Worm (Caenorhabditis elegans) whole organism, L1 larva: ENCODE measurements around the gene dat-1.

Experiments
- C16A3.4 ChIP-seq: fragments of 150-350 bp; optimal IDR thresholded peaks from 2 replicates; lab custom pipeline; 2014; ENCODE audit warnings: missing biosample characterization, missing genetic modification characterization
- C34B4.2 ChIP-seq: sonication (generic microtip); optimal IDR thresholded peaks from 2 replicates; lab custom pipeline; 2017; ENCODE audit warnings: mild to moderate bottlenecking, missing genetic modification characterization, missing compliant biosample characterization
- F16B12.6 ChIP-seq: fragments of 150-350 bp; optimal IDR thresholded peaks from 2 replicates; lab custom pipeline; 2014; ENCODE audit warnings: missing biosample characterization, missing genetic modification characterization
- aly-2 ChIP-seq: fragments of 150-350 bp; optimal IDR thresholded peaks from 2 replicates; lab custom pipeline; 2014; ENCODE audit warnings: missing biosample characterization, missing genetic modification characterization
- ama-1 ChIP-seq: fragments of 150-350 bp; optimal IDR thresholded peaks from 2 replicates; lab custom pipeline; 2014
- blmp-1 ChIP-seq: fragments of 150-350 bp; optimal IDR thresholded peaks from 2 replicates; lab custom pipeline; 2014; ENCODE audit warnings: missing biosample characterization, missing genetic modification characterization
- ceh-63 ChIP-seq: fragments of 200-800 bp; sonication (Bioruptor generic); optimal IDR thresholded peaks from 2 replicates; lab custom pipeline; 2018; ENCODE audit warnings: mild to moderate bottlenecking, missing genetic modification characterization, missing compliant biosample characterization
- ceh-8 ChIP-seq: fragments of 200-800 bp; sonication (Bioruptor generic); optimal IDR thresholded peaks from 2 replicates; lab custom pipeline; 2018; ENCODE audit warnings: mild to moderate bottlenecking, missing genetic modification characterization, moderate library complexity, missing compliant biosample characterization
- ceh-82 ChIP-seq, 3 experiments: fragments of 150-350 bp in 1 of 3; sonication (generic microtip) in 2 of 3; optimal IDR thresholded peaks; 2 replicates each; lab custom pipeline; 2014 to 2017; ENCODE audit warnings: missing biosample characterization in 3 of 3, missing genetic modification characterization in 3 of 3
- dsc-1 ChIP-seq: sonication (generic microtip); optimal IDR thresholded peaks from 2 replicates; lab custom pipeline; 2016; ENCODE audit warnings: mild to moderate bottlenecking, missing genetic modification characterization, missing compliant biosample characterization
- efl-1 ChIP-seq, 4 experiments: fragments of 150-350 bp; optimal IDR thresholded peaks in 3 of 4; peaks in 1 of 4; 1 replicate in 1 of 4; 2 replicates in 3 of 4; lab custom pipeline; 2014; ENCODE audit warnings: missing biosample characterization in 2 of 4, missing genetic modification characterization in 2 of 4, missing genetic modification reagents in 2 of 4
- ets-5 ChIP-seq: fragments of 200-800 bp; sonication (Bioruptor generic); IDR thresholded peaks from 2 replicates; pipeline ENCODE4 v1.3.6; 2022; ENCODE audit warnings: missing genetic modification characterization, missing compliant biosample characterization
- fkh-8 ChIP-seq: sonication (generic microtip); optimal IDR thresholded peaks from 2 replicates; lab custom pipeline; 2016; ENCODE audit warnings: mild to moderate bottlenecking, missing genetic modification characterization, missing compliant biosample characterization
- fos-1 ChIP-seq: fragments of 150-350 bp; optimal IDR thresholded peaks from 2 replicates; lab custom pipeline; 2014; ENCODE audit warnings: missing biosample characterization, missing genetic modification characterization
- hlh-17 ChIP-seq: fragments of 200-800 bp; sonication (Bioruptor generic); optimal IDR thresholded peaks from 2 replicates; lab custom pipeline; 2018; ENCODE audit warnings: missing genetic modification characterization, mild to moderate bottlenecking, missing compliant biosample characterization, moderate library complexity, borderline replicate concordance
- irx-1 ChIP-seq: sonication (generic microtip); optimal IDR thresholded peaks from 2 replicates; lab custom pipeline; 2016; ENCODE audit warnings: missing genetic modification characterization, missing compliant biosample characterization
- isw-1 ChIP-seq: fragments of 200-800 bp; sonication (Bioruptor generic); IDR thresholded peaks from 2 replicates; pipeline ENCODE4 v1.3.6; 2022; ENCODE audit warnings: missing genetic modification characterization, missing compliant biosample characterization
- jun-1 ChIP-seq: fragments of 150-350 bp; optimal IDR thresholded peaks from 2 replicates; lab custom pipeline; 2014; ENCODE audit warnings: missing biosample characterization, missing genetic modification reagents, missing genetic modification characterization
- lin-15B ChIP-seq: fragments of 150-350 bp; sonication (generic microtip); optimal IDR thresholded peaks from 3 replicates; lab custom pipeline; 2014; ENCODE audit warnings: missing biosample characterization, missing genetic modification characterization
- lin-39 ChIP-seq: fragments of 150-350 bp; optimal IDR thresholded peaks from 2 replicates; lab custom pipeline; 2014; ENCODE audit warnings: missing biosample characterization, missing genetic modification reagents, missing genetic modification characterization
- lir-3 ChIP-seq: sonication (generic microtip); optimal IDR thresholded peaks from 2 replicates; lab custom pipeline; 2016; ENCODE audit warnings: mild to moderate bottlenecking, missing genetic modification characterization, moderate library complexity, missing compliant biosample characterization; ENCODE audit not compliant: poor library complexity
- mef-2 ChIP-seq: fragments of 150-350 bp; optimal IDR thresholded peaks from 2 replicates; lab custom pipeline; 2014; ENCODE audit warnings: missing biosample characterization, missing genetic modification characterization
- nhr-11 ChIP-seq: fragments of 150-350 bp; optimal IDR thresholded peaks from 2 replicates; lab custom pipeline; 2014; ENCODE audit warnings: missing biosample characterization, missing genetic modification characterization
- nhr-20 ChIP-seq: sonication (generic microtip); optimal IDR thresholded peaks from 2 replicates; lab custom pipeline; 2016; ENCODE audit warnings: mild to moderate bottlenecking, missing genetic modification characterization, missing compliant biosample characterization
- nhr-237 ChIP-seq: fragments of 150-350 bp; optimal IDR thresholded peaks from 2 replicates; lab custom pipeline; 2014; ENCODE audit warnings: missing biosample characterization, missing genetic modification characterization
- nhr-28 ChIP-seq: fragments of 150-350 bp; optimal IDR thresholded peaks from 2 replicates; lab custom pipeline; 2014; ENCODE audit warnings: missing biosample characterization, missing genetic modification characterization
- nhr-71 ChIP-seq: sonication (generic microtip); optimal IDR thresholded peaks from 2 replicates; lab custom pipeline; 2016; ENCODE audit warnings: mild to moderate bottlenecking, missing genetic modification characterization, moderate library complexity, missing compliant biosample characterization
- nhr-76 ChIP-seq: sonication (generic microtip); optimal IDR thresholded peaks from 2 replicates; lab custom pipeline; 2017; ENCODE audit warnings: missing biosample characterization, missing genetic modification characterization
- nhr-77 ChIP-seq: fragments of 150-350 bp; optimal IDR thresholded peaks from 2 replicates; lab custom pipeline; 2014; ENCODE audit warnings: missing biosample characterization, missing genetic modification characterization
- nhr-84 ChIP-seq: sonication (generic microtip); optimal IDR thresholded peaks from 2 replicates; lab custom pipeline; 2017; ENCODE audit warnings: missing biosample characterization, missing genetic modification characterization
- nhr-85 ChIP-seq: sonication (generic microtip); peaks from one replicate; lab custom pipeline; 2016; ENCODE audit warnings: missing genetic modification characterization, inconsistent platforms, missing compliant biosample characterization
- nhr-90 ChIP-seq: sonication (generic microtip); optimal IDR thresholded peaks from 2 replicates; lab custom pipeline; 2016; ENCODE audit warnings: mild to moderate bottlenecking, missing genetic modification characterization, missing compliant biosample characterization; ENCODE audit not compliant: poor library complexity
- pag-3 ChIP-seq: sonication (generic microtip); optimal IDR thresholded peaks from 2 replicates; lab custom pipeline; 2017; ENCODE audit warnings: missing genetic modification characterization, mild to moderate bottlenecking, missing compliant biosample characterization, antibody characterized with exemption, borderline replicate concordance; ENCODE audit not compliant: insufficient read depth
- pqm-1 ChIP-seq: sonication (generic microtip); optimal IDR thresholded peaks from 3 replicates; lab custom pipeline; 2017; ENCODE audit warnings: missing biosample characterization, missing genetic modification characterization
- sox-4 ChIP-seq: sonication (generic microtip); optimal IDR thresholded peaks from 2 replicates; lab custom pipeline; 2016; ENCODE audit warnings: missing genetic modification characterization, missing compliant biosample characterization
- sptf-1 ChIP-seq: fragments of 150-350 bp; optimal IDR thresholded peaks from 2 replicates; lab custom pipeline; 2014; ENCODE audit warnings: missing biosample characterization, missing genetic modification characterization
- sup-37 ChIP-seq: fragments of 200-800 bp; sonication (Bioruptor generic); optimal IDR thresholded peaks from 2 replicates; lab custom pipeline; 2018; ENCODE audit warnings: mild to moderate bottlenecking, missing genetic modification characterization, missing compliant biosample characterization
- tlp-1 ChIP-seq: fragments of 150-350 bp; optimal IDR thresholded peaks from 2 replicates; lab custom pipeline; 2014; ENCODE audit warnings: missing biosample characterization, missing genetic modification characterization
- unc-30 ChIP-seq: sonication (generic microtip); optimal IDR thresholded peaks from 2 replicates; lab custom pipeline; 2017; ENCODE audit warnings: missing biosample characterization, missing genetic modification characterization
- unc-86 ChIP-seq: sonication (generic microtip); optimal IDR thresholded peaks from 2 replicates; lab custom pipeline; 2016; ENCODE audit warnings: missing genetic modification characterization, missing compliant biosample characterization
- unc-98 ChIP-seq: fragments of 200-800 bp; sonication (Bioruptor generic); IDR thresholded peaks from 2 replicates; pipeline ENCODE4 v1.3.6; 2022; ENCODE audit warnings: missing genetic modification characterization, missing compliant biosample characterization
- xbp-1 ChIP-seq: sonication (generic microtip); optimal IDR thresholded peaks from 2 replicates; lab custom pipeline; 2016; ENCODE audit warnings: missing genetic modification characterization, missing compliant biosample characterization
- zag-1 ChIP-seq: fragments of 150-350 bp; optimal IDR thresholded peaks from 2 replicates; lab custom pipeline; 2014; ENCODE audit warnings: missing biosample characterization, missing genetic modification characterization
- zip-4 ChIP-seq: fragments of 200-800 bp; sonication (Bioruptor generic); optimal IDR thresholded peaks from 2 replicates; lab custom pipeline; 2018; ENCODE audit warnings: mild to moderate bottlenecking, missing genetic modification characterization, moderate library complexity, missing compliant biosample characterization
- ztf-11 ChIP-seq, 2 experiments: sonication (generic microtip); optimal IDR thresholded peaks; 2 replicates each; lab custom pipeline; 2016 to 2017; ENCODE audit warnings: missing genetic modification characterization in 2 of 2, missing biosample characterization in 1 of 2, missing compliant biosample characterization in 1 of 2
- ztf-4 ChIP-seq: fragments of 150-350 bp; optimal IDR thresholded peaks from 2 replicates; lab custom pipeline; 2014; ENCODE audit warnings: missing biosample characterization, missing genetic modification characterization

The dat-1 gene

ce11 chrIII:9242675-9243074 lies at the start of gene dat-1:
dat-1 (plus strand) TSS chrIII:9242975.
- TF ChIP-seq sup-37: no peak
- TF ChIP-seq mef-2 (tag; lab: Kevin White, UChicago): no peak
- no peak for TF ChIP-seq tlp-1 (tag; lab: Kevin White, UChicago)
- TF ChIP-seq fos-1: no peak
- no peak for TF ChIP-seq nhr-84 (tag; lab: Kevin White, UChicago)
- TF ChIP-seq nhr-237 (tag; lab: Kevin White, UChicago): no peak

- TF ChIP-seq nhr-71 (tag; lab: Kevin White, UChicago) (no peak), unc-86 (tag; lab: Kevin White, UChicago) (no peak), ztf-4 (tag; lab: Kevin White, UChicago) (no peak), nhr-20 (tag; lab: Kevin White, UChicago) (no peak), pqm-1 (no peak), fkh-8 (no peak), C34B4.2 (no peak), dsc-1 (no peak), zip-4 (no peak), nhr-237 (tag; lab: Kevin White, UChicago) (no peak), sup-37 (no peak), jun-1 (tag; lab: Kevin White, UChicago) (no peak), sox-4 (no peak), nhr-11 (tag; lab: Kevin White, UChicago) (no peak), zag-1 (no peak), efl-1 (optimal IDR thresholded peaks at IDR 0.05; lab: Kevin White, UChicago) (no peak), efl-1 (GFP tag; optimal IDR thresholded peaks at IDR 0.05 in 1 of 2; lab: Kevin White, UChicago) (no peak), ama-1 (lab: Kevin White, UChicago) (no peak)
Observed at ce11 chrIII:9199605-9200004, 43.2 kb upstream of the dat-1 start, which contains the start of gene ZC84.6. ZC84.6 (minus strand) TSS chrIII:9199705.

ce11 chrIII:9201977-9202376 lies 40.8 kb upstream of the dat-1 start:
- TF ChIP-seq blmp-1 (tag; lab: Kevin White, UChicago) (no peak), ceh-8 (GFP tag; lab: Kevin White, UChicago) (no peak), unc-98 (GFP tag; lab: Robert Waterston, UW) (no peak), mef-2 (tag; lab: Kevin White, UChicago) (no peak), fos-1 (no peak), hlh-17 (GFP tag; lab: Kevin White, UChicago) (no peak), F16B12.6 (tag; lab: Kevin White, UChicago) (no peak), pqm-1 (no peak), irx-1 (tag; lab: Kevin White, UChicago) (no peak), ama-1 (lab: Kevin White, UChicago) (no peak), sptf-1 (tag; lab: Kevin White, UChicago) (no peak), tlp-1 (tag; lab: Kevin White, UChicago) (no peak)

ce11 chrIII:9206185-9206584 lies 36.6 kb upstream of the dat-1 start, which contains the start of gene ZC84.1:
ZC84.1 (minus strand) TSS chrIII:9206285.
- TF ChIP-seq unc-30 (tag; lab: Kevin White, UChicago): no peak
- TF ChIP-seq lin-15B (tag; lab: Kevin White, UChicago): no peak
- TF ChIP-seq lir-3 (tag; lab: Kevin White, UChicago): no peak
- TF ChIP-seq nhr-76: no peak
- TF ChIP-seq ceh-82 (tag; optimal IDR thresholded peaks at IDR 0.05; lab: Kevin White, UChicago): no peak
- no peak for TF ChIP-seq ets-5 (GFP tag; lab: Robert Waterston, UW)
- TF ChIP-seq fos-1: no peak
- TF ChIP-seq nhr-71 (tag; lab: Kevin White, UChicago): no peak
- no peak for TF ChIP-seq nhr-237 (tag; lab: Kevin White, UChicago)
- TF ChIP-seq aly-2 (tag; lab: Kevin White, UChicago): no peak
- TF ChIP-seq tlp-1 (tag; lab: Kevin White, UChicago): no peak
- TF ChIP-seq nhr-90: no peak

- TF ChIP-seq nhr-28 (tag; lab: Kevin White, UChicago): no peak
- TF ChIP-seq xbp-1 (tag; lab: Kevin White, UChicago): no peak
- TF ChIP-seq isw-1 (GFP tag; lab: Robert Waterston, UW): no peak
- no peak for TF ChIP-seq ztf-11 (tag; optimal IDR thresholded peaks at IDR 0.05; lab: Kevin White, UChicago)
- TF ChIP-seq ceh-8 (GFP tag; lab: Kevin White, UChicago): no peak
- TF ChIP-seq nhr-77 (tag; lab: Kevin White, UChicago): no peak
- no peak for TF ChIP-seq sup-37
- no peak for TF ChIP-seq nhr-85 (tag; lab: Kevin White, UChicago)
- no peak for TF ChIP-seq lin-39
- no peak for TF ChIP-seq nhr-237 (tag; lab: Kevin White, UChicago)
- no peak for TF ChIP-seq ceh-63 (GFP tag; lab: Kevin White, UChicago)
- no peak for TF ChIP-seq jun-1 (tag; lab: Kevin White, UChicago)
- no peak for TF ChIP-seq C16A3.4 (tag; lab: Kevin White, UChicago)
- TF ChIP-seq lin-15B (tag; lab: Kevin White, UChicago): no peak
- no peak for TF ChIP-seq pag-3 (tag; lab: Kevin White, UChicago)
- TF ChIP-seq irx-1 (tag; lab: Kevin White, UChicago): no peak
- no peak for TF ChIP-seq unc-98 (GFP tag; lab: Robert Waterston, UW)
Observed at ce11 chrIII:9215367-9215766, 27.4 kb upstream of the dat-1 start, which contains the start of gene npr-29. npr-29 (minus strand) TSS chrIII:9215467.
